Fruit fly (Drosophila melanogaster) whole organism: ENCODE measurements around the gene alpha-PheRS.

ENCODE experiments used
- pan ChIP-seq: fragments of >200 bp; optimal IDR thresholded peaks from 2 replicates; lab custom pipeline; 2017
- psq ChIP-seq: fragments of >200 bp; optimal IDR thresholded peaks from 2 replicates; lab custom pipeline; 2017
- usp ChIP-seq: fragments of >200 bp; optimal IDR thresholded peaks from 2 replicates; lab custom pipeline; 2017; ENCODE audit warnings: missing biosample characterization, missing genetic modification characterization, mixed read lengths

- TF ChIP-seq usp (GFP tag; lab: Kevin White, UChicago) (no peak), pan (lab: Kevin White, UChicago) (no peak), psq (lab: Kevin White, UChicago) (no peak)
These were observed 33.6 kb upstream of the alpha-PheRS start for dm6 chrX:8178989-8179388.
